Fruit fly (Drosophila melanogaster): ENCODE results near the gene CG2126.

Gene CG2126

DNA sequence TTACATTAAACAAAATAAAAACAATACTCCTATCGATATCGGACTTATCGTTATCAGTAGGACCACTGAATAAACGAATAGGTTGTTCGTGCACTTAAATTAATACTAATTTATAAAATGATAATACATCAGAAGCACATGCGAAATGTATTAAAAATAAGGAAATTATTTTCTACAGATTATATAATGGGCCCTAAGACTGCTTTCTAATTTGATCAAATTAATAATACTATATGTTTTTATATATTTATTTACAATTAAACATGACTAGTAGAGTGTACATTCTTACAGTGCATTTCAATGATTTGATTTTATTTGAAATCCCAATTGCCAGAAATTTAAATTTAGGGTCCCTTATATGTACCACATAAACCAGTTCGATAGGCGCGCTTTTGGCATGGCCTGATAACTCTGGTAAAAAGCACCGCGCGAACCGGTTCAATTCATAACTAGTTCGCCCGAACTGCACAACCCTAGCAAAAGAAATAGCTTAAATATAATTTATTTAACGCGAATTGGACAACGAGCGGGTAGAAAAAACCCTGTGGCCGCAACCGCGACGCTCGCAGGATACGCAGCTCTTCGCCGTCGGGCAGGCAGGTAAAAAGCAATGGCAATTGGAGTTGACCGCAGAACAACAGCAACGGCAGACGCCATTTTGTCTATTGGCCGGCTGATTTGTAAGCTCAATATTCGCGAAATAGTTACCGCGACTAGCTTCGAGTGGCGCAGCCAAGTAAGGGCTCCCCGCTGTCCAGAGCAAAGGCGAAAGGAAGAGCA lies at the start of gene CG2126, which contains the start of gene faf (continued):
- TF ChIP-seq NC2β (GFP tag; optimal IDR thresholded peaks at IDR 0.05) = peak; percentile 49
- no peak for TF ChIP-seq Doc2 (GFP tag; IDR thresholded peaks at IDR 0.05)
- peak; percentile 53 for TF ChIP-seq zfh2 (GFP tag; optimal IDR thresholded peaks at IDR 0.05)
- TF ChIP-seq CG11560 (tag; IDR thresholded peaks at IDR 0.05) = 0 out of 3 replicates have a peak, but pooled peaks have one; percentile 34
- peak; percentile 59 for TF ChIP-seq Scr (GFP tag; IDR thresholded peaks at IDR 0.05; ENCODE audit: partially characterized antibody)
- TF ChIP-seq CG9437 (GFP tag; optimal IDR thresholded peaks at IDR 0.05) = peak; percentile 70
- peak; percentile 84 for TF ChIP-seq B-H2 (GFP tag; optimal IDR thresholded peaks at IDR 0.05)
- peak; percentile 47 for TF ChIP-seq Poxn (GFP tag; IDR thresholded peaks at IDR 0.05)
- peak; percentile 60; the same call in 2 of the 3 replicates for TF ChIP-seq jigr1 (GFP tag; IDR thresholded peaks at IDR 0.05)
- TF ChIP-seq Nf-YC (tag; optimal IDR thresholded peaks at IDR 0.05) = peak; percentile 76
- no peak for TF ChIP-seq sima (GFP tag; optimal IDR thresholded peaks at IDR 0.05)
- no peak for TF ChIP-seq Mes4 (GFP tag; optimal IDR thresholded peaks at IDR 0.05)
- TF ChIP-seq ab (GFP tag; optimal IDR thresholded peaks at IDR 0.05) = no peak
- TF ChIP-seq Aef1 (GFP tag; IDR thresholded peaks at IDR 0.05) = peak; percentile 61; the same call in 2 of the 3 replicates
- TF ChIP-seq CG14667 (GFP tag; IDR thresholded peaks at IDR 0.05) = 0 out of 2 replicates have a peak, but pooled peaks have one; percentile 43
- peak; percentile 66; the same call in 1 of the 2 replicates for TF ChIP-seq CG6272 (GFP tag; IDR thresholded peaks at IDR 0.05)
- peak; percentile 50; the same call in 1 of the 2 replicates for TF ChIP-seq gsb (GFP tag; IDR thresholded peaks at IDR 0.05)
- TF ChIP-seq CG4730 (GFP tag; IDR thresholded peaks at IDR 0.05) = peak; percentile 52; the same call in 1 of the 2 replicates
- no peak for TF ChIP-seq Jarid2 (GFP tag; optimal IDR thresholded peaks at IDR 0.05)
- no peak for TF ChIP-seq Mad (GFP tag; optimal IDR thresholded peaks at IDR 0.05)
- no peak for TF ChIP-seq pita (GFP tag; optimal IDR thresholded peaks at IDR 0.05)
- TF ChIP-seq CG7786 (GFP tag; optimal IDR thresholded peaks at IDR 0.05) = peak; percentile 56
- TF ChIP-seq ewg (GFP tag; optimal IDR thresholded peaks at IDR 0.05) = peak; percentile 56
- TF ChIP-seq sd (tag; optimal IDR thresholded peaks at IDR 0.05) = no peak
- peak; percentile 59 for TF ChIP-seq CHES-1-like (GFP tag; optimal IDR thresholded peaks at IDR 0.05)
- TF ChIP-seq en (GFP tag; optimal IDR thresholded peaks at IDR 0.05) = no peak
- peak; percentile 82 for TF ChIP-seq CG32532 (GFP tag; IDR thresholded peaks at IDR 0.05)
- no peak for TF ChIP-seq CG12769 (tag; optimal IDR thresholded peaks at IDR 0.05)
- TF ChIP-seq dysf (GFP tag; IDR thresholded peaks at IDR 0.05) = peak; percentile 79
- peak; percentile 78 for TF ChIP-seq Blimp-1 (GFP tag; optimal IDR thresholded peaks at IDR 0.05)
- peak; percentile 42 for TF ChIP-seq CG4404 (GFP tag; IDR thresholded peaks at IDR 0.05)
- no peak for TF ChIP-seq CG4282 (GFP tag; optimal IDR thresholded peaks at IDR 0.05)
- peak; percentile 43 for TF ChIP-seq CG7928 (GFP tag; optimal IDR thresholded peaks at IDR 0.05)
- TF ChIP-seq CG12071 (GFP tag; optimal IDR thresholded peaks at IDR 0.05) = peak; percentile 9
- TF ChIP-seq B-H1 (GFP tag; IDR thresholded peaks at IDR 0.05) = peak; percentile 56; the same call in 2 of the 3 replicates
- peak; percentile 72 for TF ChIP-seq CG1602 (GFP tag; optimal IDR thresholded peaks at IDR 0.05)
- peak; percentile 82 for TF ChIP-seq Sox102F (GFP tag; optimal IDR thresholded peaks at IDR 0.05)
- TF ChIP-seq CG7372 (GFP tag; IDR thresholded peaks at IDR 0.05) = peak; percentile 57; the same call in 1 of the 2 replicates
- peak; percentile 32 for TF ChIP-seq pnt (GFP tag; optimal IDR thresholded peaks at IDR 0.05)
- 0 out of 3 replicates have a peak, but pooled peaks have one; percentile 50 for TF ChIP-seq CG6175 (GFP tag; IDR thresholded peaks at IDR 0.05)
- TF ChIP-seq CG7987 (GFP tag; optimal IDR thresholded peaks at IDR 0.05) = peak; percentile 36
- TF ChIP-seq pho (GFP tag; optimal IDR thresholded peaks at IDR 0.05) = peak; percentile 65
- peak; percentile 75 for TF ChIP-seq tgo (GFP tag; IDR thresholded peaks at IDR 0.05)
- peak; percentile 78 for TF ChIP-seq H2.0 (GFP tag; IDR thresholded peaks at IDR 0.05)
- TF ChIP-seq dimm (GFP tag; IDR thresholded peaks at IDR 0.05) = peak; percentile 49; the same call in 1 of the 2 replicates
- TF ChIP-seq Hmr (GFP tag; optimal IDR thresholded peaks at IDR 0.05) = peak; percentile 77
- peak; percentile 84 for TF ChIP-seq CG9817 (tag; optimal IDR thresholded peaks at IDR 0.05)
- no peak for TF ChIP-seq Gsc (GFP tag; IDR thresholded peaks at IDR 0.05)
- peak; percentile 86 for TF ChIP-seq CG14710 (tag; optimal IDR thresholded peaks at IDR 0.05)
- peak; percentile 61 for TF ChIP-seq Dip3 (GFP tag; optimal IDR thresholded peaks at IDR 0.05)

Measured in whole organism, embryonic.